Worm (Caenorhabditis elegans): ENCODE measurements around the gene dpy-4.

Gene dpy-4

ce11 chrIV:14986684-14987083, at the start of gene dpy-4:
Gene dpy-4 (minus strand): TSS chrIV:14986784.
- TF ChIP-seq nfya-1 (tag; optimal IDR thresholded peaks at IDR 0.05; ENCODE audit: borderline replicate concordance, insufficient read depth) (no peak), ztf-6 (GFP tag; IDR thresholded peaks at IDR 0.05) (no peak), F33H1.4 (GFP tag; IDR thresholded peaks at IDR 0.05) (no peak), F49E8.2 (tag; optimal IDR thresholded peaks at IDR 0.05; ENCODE audit: insufficient read depth) (no peak), lsy-27 (tag; optimal IDR thresholded peaks at IDR 0.05; ENCODE audit: borderline replicate concordance, insufficient read depth) (no peak), lir-1 (GFP tag; conservative IDR thresholded peaks at IDR 0.05) (no peak), hlh-26 (GFP tag; conservative IDR thresholded peaks at IDR 0.05) (no peak), Y53G8AR.9 (GFP tag; conservative IDR thresholded peaks at IDR 0.05) (no peak), hsf-1 (GFP tag; IDR thresholded peaks at IDR 0.05) (no peak), somi-1 (GFP tag; optimal IDR thresholded peaks at IDR 0.05) (no peak), madf-10 (tag; optimal IDR thresholded peaks at IDR 0.05) (no peak)

- peak; percentile 38; the same call in 1 of the 2 replicates for TF ChIP-seq madf-8 (GFP tag; conservative IDR thresholded peaks at IDR 0.05)
- peak; percentile 70 for TF ChIP-seq efl-1 (GFP tag; optimal IDR thresholded peaks at IDR 0.05)
- peak; percentile 4 for TF ChIP-seq tbp1 (GFP tag; optimal IDR thresholded peaks at IDR 0.05)
- TF ChIP-seq rpc-1 (optimal IDR thresholded peaks at IDR 0.05), result no peak
- no peak for TF ChIP-seq rpc-1 (tag; optimal IDR thresholded peaks at IDR 0.05)
- no peak for TF ChIP-seq nhr-120 (GFP tag; IDR thresholded peaks at IDR 0.05)
- no peak for TF ChIP-seq T26A5.8 (tag; optimal IDR thresholded peaks at IDR 0.05)
- TF ChIP-seq hsf-1 (GFP tag; IDR thresholded peaks at IDR 0.05), result peak; percentile 33; the same call in 1 of the 2 replicates
- TF ChIP-seq madf-6 (GFP tag; IDR thresholded peaks at IDR 0.05), result peak; percentile 80
- peak; percentile 67 for TF ChIP-seq xnd-1 (tag; optimal IDR thresholded peaks at IDR 0.05)
- peak; percentile 18 for TF ChIP-seq lin-54 (GFP tag; optimal IDR thresholded peaks at IDR 0.05)
- TF ChIP-seq cebp-2 (GFP tag; IDR thresholded peaks at IDR 0.05), result 0 out of 2 replicates have a peak, but pooled peaks have one; percentile 14
These were observed 43.0 kb upstream of the dpy-4 start for ce11 chrIV:15029565-15029964.

ce11 chrIV:15028891-15029290, 42.3 kb upstream of the dpy-4 start, which contains the start of gene Y41E3.8:
Gene Y41E3.8 (minus strand): TSS chrIV:15028978.
- no peak for TF ChIP-seq attf-5 (GFP tag; optimal IDR thresholded peaks at IDR 0.05)
- peak; percentile 44 for TF ChIP-seq tbp1 (GFP tag; optimal IDR thresholded peaks at IDR 0.05)
- TF ChIP-seq tbx-9 (tag; optimal IDR thresholded peaks at IDR 0.05; ENCODE audit: borderline replicate concordance), result no peak
- TF ChIP-seq madf-6 (GFP tag; IDR thresholded peaks at IDR 0.05), result peak; percentile 22; the same call in 1 of the 2 replicates
- TF ChIP-seq ama-1 (optimal IDR thresholded peaks at IDR 0.05), result no peak
- TF ChIP-seq ama-1 (GFP tag; optimal IDR thresholded peaks at IDR 0.05), result no peak
- peak; percentile 37 for TF ChIP-seq F49E8.2 (tag; optimal IDR thresholded peaks at IDR 0.05; ENCODE audit: insufficient read depth)
- TF ChIP-seq egrh-3 (GFP tag; IDR thresholded peaks at IDR 0.05), result no peak
- peak; percentile 29 for TF ChIP-seq lin-54 (GFP tag; optimal IDR thresholded peaks at IDR 0.05)
- TF ChIP-seq attf-6 (GFP tag; IDR thresholded peaks at IDR 0.05), result peak; percentile 70; the same call in 1 of the 2 replicates
- TF ChIP-seq lsl-1 (GFP tag; optimal IDR thresholded peaks at IDR 0.05), result peak; percentile 60
- TF ChIP-seq snpc-4 (GFP tag; optimal IDR thresholded peaks at IDR 0.05), result no peak
- peak in 3 of 4 experiments; percentile 14 to 82 (median 55) for TF ChIP-seq snpc-4 (tag; optimal IDR thresholded peaks at IDR 0.05)
- no peak for TF ChIP-seq hsf-1 (GFP tag; IDR thresholded peaks at IDR 0.05)
- TF ChIP-seq ztf-18 (tag; optimal IDR thresholded peaks at IDR 0.05), result peak; percentile 68
- TF ChIP-seq dpl-1 (GFP tag; optimal IDR thresholded peaks at IDR 0.05), result peak; percentile 12
- TF ChIP-seq cebp-1 (GFP tag; IDR thresholded peaks at IDR 0.05), result no peak
- TF ChIP-seq cebp-1 (tag; optimal IDR thresholded peaks at IDR 0.05), result peak; percentile 31
- TF ChIP-seq efl-1 (GFP tag; optimal IDR thresholded peaks at IDR 0.05), result no peak
- peak; percentile 50; the same call in 1 of the 2 replicates for TF ChIP-seq attf-3 (GFP tag; conservative IDR thresholded peaks at IDR 0.05)
- TF ChIP-seq F33H1.4 (GFP tag; IDR thresholded peaks at IDR 0.05), result peak; percentile 47; the same call in 1 of the 2 replicates
